Fruit fly (Drosophila melanogaster) whole organism, wandering third instar larva: ENCODE data around the gene CG11035.

ENCODE experiments used
- CG9705 ChIP-seq: fragments of 200-800 bp; sonication (Bioruptor generic); optimal IDR thresholded peaks from 2 replicates; lab custom pipeline; 2018; ENCODE audit warnings: missing biosample characterization, mild to moderate bottlenecking, missing genetic modification characterization
- CrebA ChIP-seq: fragments of 200-800 bp; sonication (Bioruptor generic); optimal IDR thresholded peaks from 2 replicates; lab custom pipeline; 2016; ENCODE audit warnings: missing biosample characterization, mild to moderate bottlenecking, missing genetic modification characterization, borderline replicate concordance
- Myc ChIP-seq: fragments of >200 bp; optimal IDR thresholded peaks from 2 replicates; lab custom pipeline; 2017
- Rel ChIP-seq, 2 experiments: fragments of 200-800 bp; sonication (Bioruptor generic) in 1 of 2; optimal IDR thresholded peaks; 2 replicates in 1 of 2; 3 replicates in 1 of 2; lab custom pipeline; 2016 to 2019; ENCODE audit warnings: mild to moderate bottlenecking in 2 of 2, missing biosample characterization in 2 of 2, missing genetic modification characterization in 2 of 2, moderate library complexity in 1 of 2
- lola ChIP-seq: fragments of >200 bp; optimal IDR thresholded peaks from 2 replicates; lab custom pipeline; 2017; ENCODE audit warnings: missing biosample characterization, missing genetic modification characterization
- pan ChIP-seq: fragments of >200 bp; optimal IDR thresholded peaks from 2 replicates; lab custom pipeline; 2017
- psq ChIP-seq: fragments of 200-800 bp; sonication (Bioruptor generic); optimal IDR thresholded peaks from 3 replicates; lab custom pipeline; 2017; ENCODE audit warnings: missing biosample characterization, mild to moderate bottlenecking, missing genetic modification characterization, moderate library complexity
- rgr ChIP-seq: fragments of 200-800 bp; sonication (Bioruptor generic); optimal IDR thresholded peaks from 3 replicates; lab custom pipeline; 2016; ENCODE audit warnings: missing biosample characterization, mild to moderate bottlenecking, missing genetic modification characterization
- woc ChIP-seq: sonication (Bioruptor generic); optimal IDR thresholded peaks from 2 replicates; lab custom pipeline; 2016; ENCODE audit warnings: missing biosample characterization, mild to moderate bottlenecking, missing genetic modification characterization

- TF ChIP-seq CG9705 (GFP tag; lab: Kevin White, UChicago) (no peak), lola (GFP tag; lab: Kevin White, UChicago) (no peak), CrebA (no peak), Myc (lab: Kevin White, UChicago) (peak; percentile 76), Rel (GFP tag; optimal IDR thresholded peaks at IDR 0.05; lab: Kevin White, UChicago) (no peak), Rel (tag; optimal IDR thresholded peaks at IDR 0.05; lab: Kevin White, UChicago) (no peak), woc (GFP tag; lab: Kevin White, UChicago) (no peak), rgr (peak; percentile 3), pan (lab: Kevin White, UChicago) (no peak), psq (GFP tag; lab: Kevin White, UChicago) (no peak)
Measured at dm6 chr3R:8030151-8030899, 2.5 kb downstream of the CG11035 start, which contains the start of the genes CG10903 and CG2747.
